Worm (Caenorhabditis elegans): ENCODE data around the gene C50D2.7.

The C50D2.7 gene

DNA sequence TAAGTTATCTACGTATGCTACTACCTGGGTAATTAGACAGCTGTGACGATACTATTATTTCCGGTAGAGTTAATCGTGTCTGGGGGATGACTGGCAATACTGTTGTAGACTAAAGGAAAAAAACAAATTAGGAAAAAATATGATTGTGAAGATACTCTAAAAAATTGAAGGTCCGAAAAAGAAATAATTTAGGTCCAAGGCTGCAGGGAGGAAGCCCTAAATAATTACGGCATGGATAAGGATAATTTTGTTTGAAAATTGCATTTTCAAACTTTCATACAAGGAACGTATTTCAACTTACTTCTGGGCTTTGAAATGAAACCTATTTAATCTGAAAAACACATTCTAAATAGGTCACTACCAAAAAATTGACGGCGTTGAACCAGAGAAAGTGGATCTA, 33.9 kb upstream of the C50D2.7 start, which contains the start of gene srd-3:
srd-3 (minus strand) TSS at position 101 of the 400 bp plus-strand sequence.
- TF ChIP-seq lin-11 (tag; optimal IDR thresholded peaks at IDR 0.05), result no peak
- no peak for TF ChIP-seq ceh-16 (tag; optimal IDR thresholded peaks at IDR 0.05)
- TF ChIP-seq snpc-4 (tag; optimal IDR thresholded peaks at IDR 0.05), result no peak
- TF ChIP-seq mbf-1 (tag; optimal IDR thresholded peaks at IDR 0.05), result no peak
- TF ChIP-seq gmeb-1 (tag; optimal IDR thresholded peaks at IDR 0.05), result no peak
- TF ChIP-seq unc-39 (tag; optimal IDR thresholded peaks at IDR 0.05), result no peak
- no peak for TF ChIP-seq Y55F3AM.14 (GFP tag; optimal IDR thresholded peaks at IDR 0.05)
- no peak for TF ChIP-seq lsy-2 (tag; optimal IDR thresholded peaks at IDR 0.05)
- no peak for TF ChIP-seq F13H6.1 (tag; optimal IDR thresholded peaks at IDR 0.05)

DNA sequence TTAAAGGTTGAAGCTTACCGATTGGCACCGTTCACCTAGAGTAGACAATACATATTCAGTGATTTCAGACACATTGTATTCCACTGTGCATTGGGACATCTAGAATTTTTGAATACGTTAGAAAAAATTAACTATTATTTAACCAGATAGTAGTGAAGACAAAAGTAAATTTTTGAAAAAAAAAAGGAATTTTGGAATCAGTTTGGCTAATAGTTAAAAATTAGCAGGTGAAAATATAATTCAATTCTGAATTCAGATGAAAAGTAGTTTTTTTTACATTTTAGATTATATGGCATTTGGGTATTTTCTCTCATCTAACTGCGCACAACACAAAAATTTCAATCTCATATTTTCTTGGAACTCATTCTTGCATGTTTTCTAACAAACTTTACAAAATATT, 29.8 kb upstream of the C50D2.7 start, which contains the start of gene nmur-2:
nmur-2 (minus strand) TSS at position 101 of the 400 bp plus-strand sequence.
- TF ChIP-seq nhr-12 (tag; optimal IDR thresholded peaks at IDR 0.05), result no peak
- no peak for TF ChIP-seq ZK546.5 (tag; optimal IDR thresholded peaks at IDR 0.05)
- no peak for TF ChIP-seq gmeb-1 (tag; optimal IDR thresholded peaks at IDR 0.05)
- no peak for TF ChIP-seq elt-1 (tag; optimal IDR thresholded peaks at IDR 0.05)
- TF ChIP-seq sma-3 (GFP tag; optimal IDR thresholded peaks at IDR 0.05), result no peak
- TF ChIP-seq lin-39 (tag; optimal IDR thresholded peaks at IDR 0.05), result no peak
- no peak for TF ChIP-seq zag-1 (tag; optimal IDR thresholded peaks at IDR 0.05)
- no peak for TF ChIP-seq nhr-21 (tag; optimal IDR thresholded peaks at IDR 0.05)

DNA sequence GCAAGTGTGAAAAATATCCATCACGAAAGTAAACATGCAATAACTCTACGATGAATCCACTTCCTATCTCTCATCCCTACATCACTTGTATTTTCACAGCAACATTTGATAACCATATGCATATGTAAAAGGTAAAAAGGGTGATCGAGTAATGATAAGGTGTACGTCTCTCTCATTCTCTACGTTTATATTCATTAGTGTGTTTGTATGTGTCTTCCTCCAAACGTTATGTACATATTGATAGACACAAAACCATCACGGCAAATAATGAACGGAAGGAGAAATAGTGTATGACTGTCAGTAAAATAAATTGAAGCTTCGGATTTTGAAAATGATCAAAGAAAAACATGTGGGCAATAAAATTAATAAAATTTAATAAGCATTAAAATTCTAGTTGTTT, 27.4 kb upstream of the C50D2.7 start:
- no peak for TF ChIP-seq ceh-16 (tag; optimal IDR thresholded peaks at IDR 0.05)
- no peak for TF ChIP-seq elt-1 (tag; optimal IDR thresholded peaks at IDR 0.05)
- TF ChIP-seq ztf-1 (GFP tag; conservative IDR thresholded peaks at IDR 0.05), result no peak
- TF ChIP-seq nhr-237 (tag; optimal IDR thresholded peaks at IDR 0.05), result no peak
- TF ChIP-seq nhr-23 (tag; optimal IDR thresholded peaks at IDR 0.05), result no peak
- TF ChIP-seq fos-1 (tag; optimal IDR thresholded peaks at IDR 0.05), result peak; percentile 88

DNA sequence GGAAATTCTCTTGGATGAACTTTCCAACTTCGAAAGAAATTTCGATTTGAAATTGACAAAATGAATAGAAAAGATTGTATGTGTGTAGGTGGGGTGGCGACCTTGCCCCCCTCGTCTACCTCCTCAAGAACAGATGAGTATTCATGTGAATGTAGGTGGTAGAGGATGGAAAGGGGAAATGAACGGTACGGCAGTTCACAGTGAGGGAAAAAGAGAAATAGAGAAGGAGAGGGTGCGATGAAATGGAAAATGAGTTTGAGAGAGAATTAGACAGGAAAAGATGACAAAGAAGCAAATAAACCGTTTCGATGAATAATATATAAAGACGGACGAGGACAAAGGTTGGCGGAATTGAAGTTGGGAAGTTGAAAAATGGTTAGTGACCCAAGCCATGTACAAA, 26.9 kb upstream of the C50D2.7 start:
- TF ChIP-seq C34F6.9 (tag; optimal IDR thresholded peaks at IDR 0.05) (peak; percentile 8), fos-1 (tag; optimal IDR thresholded peaks at IDR 0.05) (peak; percentile 35), R02D3.7 (tag; optimal IDR thresholded peaks at IDR 0.05) (no peak), sma-3 (GFP tag; optimal IDR thresholded peaks at IDR 0.05) (peak; percentile 13)

DNA sequence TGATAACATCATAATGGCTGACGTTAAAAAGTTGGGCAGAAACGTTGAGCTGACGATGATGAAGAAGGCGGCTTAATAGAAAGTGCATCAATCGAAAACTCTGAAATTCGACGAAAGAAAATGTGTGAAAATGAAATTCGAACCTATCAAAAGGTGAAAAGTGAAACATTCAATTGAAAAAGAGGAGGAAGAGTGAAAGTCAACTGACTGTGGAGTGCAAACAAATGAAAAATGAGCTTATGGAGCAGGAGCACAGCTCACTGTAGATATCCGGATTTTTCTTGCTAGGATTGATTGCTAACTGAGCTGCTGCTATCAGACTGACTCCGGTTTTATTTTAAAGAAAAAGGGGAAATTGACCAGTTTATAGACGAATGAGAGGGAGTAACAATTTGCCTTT, 26.0 kb upstream of the C50D2.7 start, which contains the start of gene K10B4.3:
K10B4.3 (minus strand) TSS at position 101 of the 400 bp plus-strand sequence.
- TF ChIP-seq unc-62 (GFP tag; optimal IDR thresholded peaks at IDR 0.05), result no peak

DNA sequence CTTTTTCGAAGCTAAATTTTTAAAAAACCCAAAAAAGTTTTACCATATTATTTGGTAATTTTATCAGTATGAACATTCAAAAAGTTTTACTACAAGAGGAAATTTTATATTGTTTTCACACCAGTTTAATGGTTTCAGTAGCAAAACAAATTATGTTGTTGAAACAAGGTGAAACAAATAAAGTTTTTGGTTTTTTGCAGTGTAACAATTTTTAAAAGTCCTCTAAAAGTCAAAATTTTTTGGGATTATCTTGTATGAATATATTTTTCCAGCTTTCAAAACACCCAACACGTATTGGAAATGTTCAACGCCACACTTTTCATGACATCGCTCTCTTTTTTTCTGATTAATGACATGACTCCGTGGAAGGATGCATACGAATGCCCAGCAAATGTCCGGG, 21.8 kb upstream of the C50D2.7 start, which contains the start of gene srt-54:
srt-54 (plus strand) TSS at position 301 of the 400 bp plus-strand sequence.
- TF ChIP-seq sem-4 (tag; optimal IDR thresholded peaks at IDR 0.05) (no peak), peb-1 (tag; optimal IDR thresholded peaks at IDR 0.05) (no peak), dmd-4 (tag; optimal IDR thresholded peaks at IDR 0.05) (no peak), lin-11 (tag; optimal IDR thresholded peaks at IDR 0.05) (no peak), ztf-11 (tag; optimal IDR thresholded peaks at IDR 0.05) (no peak), nhr-129 (tag; optimal IDR thresholded peaks at IDR 0.05) (no peak), ceh-16 (tag; optimal IDR thresholded peaks at IDR 0.05) (no peak), nhr-12 (tag; optimal IDR thresholded peaks at IDR 0.05) (no peak), lin-13 (GFP tag; optimal IDR thresholded peaks at IDR 0.05) (no peak), nhr-25 (tag; optimal IDR thresholded peaks at IDR 0.05) (no peak), C34F6.9 (tag; optimal IDR thresholded peaks at IDR 0.05) (no peak), nhr-10 (tag; optimal IDR thresholded peaks at IDR 0.05) (no peak)

DNA sequence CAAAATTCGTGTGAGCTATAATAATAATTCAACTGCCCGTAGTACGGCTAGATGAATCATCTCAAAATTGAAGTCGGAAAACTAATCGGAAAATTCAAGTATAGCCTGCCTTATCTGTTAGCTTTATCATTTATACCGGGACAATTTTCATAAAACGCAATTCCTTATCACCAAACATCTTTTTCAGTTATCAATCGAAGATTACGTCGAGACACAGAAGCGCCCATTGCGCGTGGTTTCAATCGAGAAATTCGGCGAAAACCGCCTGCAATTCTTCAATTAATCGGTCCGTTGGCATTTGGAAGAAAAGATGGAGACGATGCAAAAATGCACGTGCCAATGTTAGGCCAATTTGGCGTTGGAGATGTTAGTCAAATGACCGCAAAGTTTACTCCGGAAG, 17.2 kb upstream of the C50D2.7 start:
- TF ChIP-seq sma-3 (GFP tag; optimal IDR thresholded peaks at IDR 0.05), result peak; percentile 28
- no peak for TF ChIP-seq unc-62 (GFP tag; optimal IDR thresholded peaks at IDR 0.05)
- TF ChIP-seq lin-39 (tag; optimal IDR thresholded peaks at IDR 0.05), result no peak
- TF ChIP-seq nhr-129 (tag; optimal IDR thresholded peaks at IDR 0.05), result peak; percentile 15
